Worm (Caenorhabditis elegans) whole organism, L1 larva: ENCODE data around the gene cex-1.

Experiments used
- Y116A8C.19 ChIP-seq: sonication (generic microtip); optimal IDR thresholded peaks from 2 replicates; lab custom pipeline; 2016; ENCODE audit warnings: missing compliant biosample characterization, missing genetic modification characterization, borderline replicate concordance
- jun-1 ChIP-seq: fragments of 150-350 bp; optimal IDR thresholded peaks from 2 replicates; lab custom pipeline; 2014; ENCODE audit warnings: missing biosample characterization, missing genetic modification reagents, missing genetic modification characterization
- nhr-28 ChIP-seq: fragments of 150-350 bp; optimal IDR thresholded peaks from 2 replicates; lab custom pipeline; 2014; ENCODE audit warnings: missing biosample characterization, missing genetic modification characterization
- nhr-76 ChIP-seq: sonication (generic microtip); optimal IDR thresholded peaks from 2 replicates; lab custom pipeline; 2017; ENCODE audit warnings: missing biosample characterization, missing genetic modification characterization
- nhr-77 ChIP-seq: fragments of 150-350 bp; optimal IDR thresholded peaks from 2 replicates; lab custom pipeline; 2014; ENCODE audit warnings: missing biosample characterization, missing genetic modification characterization
- pag-3 ChIP-seq: sonication (generic microtip); optimal IDR thresholded peaks from 2 replicates; lab custom pipeline; 2017; ENCODE audit warnings: missing genetic modification characterization, mild to moderate bottlenecking, missing compliant biosample characterization, antibody characterized with exemption, borderline replicate concordance; ENCODE audit not compliant: insufficient read depth
- ztf-11 ChIP-seq, 2 experiments: sonication (generic microtip); optimal IDR thresholded peaks; 2 replicates each; lab custom pipeline; 2016 to 2017; ENCODE audit warnings: missing genetic modification characterization in 2 of 2, missing biosample characterization in 1 of 2, missing compliant biosample characterization in 1 of 2

- no peak for TF ChIP-seq pag-3 (tag; lab: Kevin White, UChicago)
- TF ChIP-seq ztf-11 (tag; optimal IDR thresholded peaks at IDR 0.05; lab: Kevin White, UChicago), result no peak
- TF ChIP-seq nhr-28 (tag; lab: Kevin White, UChicago), result no peak
- TF ChIP-seq nhr-76 (tag; lab: Kevin White, UChicago), result no peak
- no peak for TF ChIP-seq jun-1
- TF ChIP-seq Y116A8C.19 (tag; lab: Kevin White, UChicago), result no peak
- no peak for TF ChIP-seq nhr-77 (tag; lab: Kevin White, UChicago)
Measured at ce11 chrII:5496375-5496774, 48.9 kb downstream of the cex-1 start, which contains the start of gene F12A10.1.
